Fruit fly (Drosophila melanogaster): ENCODE measurements around the gene SNF4Agamma.

The SNF4Agamma gene

DNA sequence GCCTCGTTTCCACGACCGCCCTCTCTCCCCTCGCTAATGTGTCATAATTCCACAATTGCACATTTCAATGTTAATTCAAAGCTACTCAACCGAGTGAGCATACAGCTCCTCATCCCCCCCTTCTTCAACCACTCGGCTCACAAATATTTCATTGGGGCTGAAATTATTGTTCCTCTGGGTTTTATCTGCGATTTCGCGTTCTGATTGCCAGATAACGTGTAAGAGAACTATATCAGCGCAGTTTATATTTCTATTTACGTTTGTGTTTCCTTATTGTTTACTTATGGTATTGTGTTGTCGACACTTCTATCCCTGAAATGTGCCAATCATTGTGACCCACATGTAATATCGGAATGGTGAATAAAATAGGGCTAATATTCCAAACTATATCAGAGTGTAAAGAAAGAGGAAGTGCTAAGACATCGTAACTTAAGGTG lies 66.3 kb downstream of the SNF4Agamma start (continued):
- TF ChIP-seq caup (GFP tag; optimal IDR thresholded peaks at IDR 0.05; ENCODE audit: severe bottlenecking) (peak; percentile 17), CG2199 (GFP tag; IDR thresholded peaks at IDR 0.05) (0 out of 3 replicates have a peak, but pooled peaks have one; percentile 39), tna (GFP tag; IDR thresholded peaks at IDR 0.05; ENCODE audit: partially characterized antibody) (peak; percentile 27; the same call in 1 of the 2 replicates), abd-A (tag; optimal IDR thresholded peaks at IDR 0.05) (peak; percentile 19), CG3838 (GFP tag; optimal IDR thresholded peaks at IDR 0.05) (no peak), Rfx (GFP tag; IDR thresholded peaks at IDR 0.05) (peak; percentile 35; the same call in 1 of the 2 replicates), Vsx1 (GFP tag; optimal IDR thresholded peaks at IDR 0.05) (peak; percentile 24), CG18476 (GFP tag; optimal IDR thresholded peaks at IDR 0.05) (no peak), Trl (optimal IDR thresholded peaks at IDR 0.05) (peak in 1 of 2 experiments; percentile 10), Trl (GFP tag; optimal IDR thresholded peaks at IDR 0.05) (no peak), kni (GFP tag; optimal IDR thresholded peaks at IDR 0.05) (no peak), pb (GFP tag; optimal IDR thresholded peaks at IDR 0.05) (no peak), bigmax (GFP tag; optimal IDR thresholded peaks at IDR 0.05) (no peak), z (GFP tag; IDR thresholded peaks at IDR 0.05) (peak; percentile 82), vvl (GFP tag; IDR thresholded peaks at IDR 0.05) (0 out of 2 replicates have a peak, but pooled peaks have one; percentile 4), Blimp-1 (GFP tag; optimal IDR thresholded peaks at IDR 0.05) (no peak), stwl (tag; optimal IDR thresholded peaks at IDR 0.05) (no peak), HmgZ (tag; optimal IDR thresholded peaks at IDR 0.05) (peak; percentile 9), sd (tag; optimal IDR thresholded peaks at IDR 0.05) (peak; percentile 92), Pdp1 (GFP tag; optimal IDR thresholded peaks at IDR 0.05) (peak in 1 of 2 experiments; percentile 59), CG34376 (GFP tag; optimal IDR thresholded peaks at IDR 0.05) (peak; percentile 93), exex (tag; optimal IDR thresholded peaks at IDR 0.05) (peak; percentile 86), NfI (GFP tag; optimal IDR thresholded peaks at IDR 0.05) (no peak), CG5953 (GFP tag; IDR thresholded peaks at IDR 0.05) (0 out of 2 replicates have a peak, but pooled peaks have one; percentile 19), mirr (GFP tag; optimal IDR thresholded peaks at IDR 0.05) (peak; percentile 85), chinmo (GFP tag; IDR thresholded peaks at IDR 0.05; ENCODE audit: partially characterized antibody) (peak; percentile 97), Fer1 (GFP tag; optimal IDR thresholded peaks at IDR 0.05) (peak; percentile 26), CG12071 (GFP tag; optimal IDR thresholded peaks at IDR 0.05) (peak; percentile 12), ase (GFP tag; IDR thresholded peaks at IDR 0.05) (0 out of 3 replicates have a peak, but pooled peaks have one; percentile 0), ftz-f1 (GFP tag; optimal IDR thresholded peaks at IDR 0.05) (peak; percentile 56), CG12769 (tag; optimal IDR thresholded peaks at IDR 0.05) (peak; percentile 62), grn (GFP tag; optimal IDR thresholded peaks at IDR 0.05) (peak; percentile 98), cg (GFP tag; optimal IDR thresholded peaks at IDR 0.05) (peak; percentile 5), pho (GFP tag; optimal IDR thresholded peaks at IDR 0.05) (no peak), Med (GFP tag) (peak; percentile 56), CG3163 (GFP tag; optimal IDR thresholded peaks at IDR 0.05) (peak; percentile 48)

- no peak for TF ChIP-seq CG7987 (GFP tag; optimal IDR thresholded peaks at IDR 0.05)
- no peak for TF ChIP-seq Mes4 (GFP tag; optimal IDR thresholded peaks at IDR 0.05)
- no peak for TF ChIP-seq CG4707 (GFP tag; optimal IDR thresholded peaks at IDR 0.05)
- no peak for TF ChIP-seq Opbp (GFP tag; IDR thresholded peaks at IDR 0.05; ENCODE audit: partially characterized antibody)
- TF ChIP-seq CG10543 (GFP tag; optimal IDR thresholded peaks at IDR 0.05), result peak; percentile 31
- TF ChIP-seq CG17829 (tag; optimal IDR thresholded peaks at IDR 0.05), result peak; percentile 97
- TF ChIP-seq phol (tag; optimal IDR thresholded peaks at IDR 0.05), result no peak
- no peak for TF ChIP-seq Tbp (GFP tag; optimal IDR thresholded peaks at IDR 0.05)
- TF ChIP-seq CG4730 (GFP tag; IDR thresholded peaks at IDR 0.05), result no peak
- TF ChIP-seq otp (GFP tag; IDR thresholded peaks at IDR 0.05), result no peak
- no peak for TF ChIP-seq psq (GFP tag; optimal IDR thresholded peaks at IDR 0.05)
- TF ChIP-seq lov (optimal IDR thresholded peaks at IDR 0.05), result no peak
- no peak for TF ChIP-seq lov (GFP tag; IDR thresholded peaks at IDR 0.05)
Measured at dm6 chr3R:21210081-21210480, 69.5 kb downstream of the SNF4Agamma start.
